Fruit fly (Drosophila melanogaster) whole organism: Measurements from ENCODE around the gene fray.

ENCODE experiments used
- Dll ChIP-seq: fragments of >200 bp; optimal IDR thresholded peaks from 2 replicates; lab custom pipeline; 2017
- pan ChIP-seq: fragments of >200 bp; optimal IDR thresholded peaks from 2 replicates; lab custom pipeline; 2017
- psq ChIP-seq: fragments of >200 bp; optimal IDR thresholded peaks from 2 replicates; lab custom pipeline; 2017
- usp ChIP-seq: fragments of >200 bp; optimal IDR thresholded peaks from 2 replicates; lab custom pipeline; 2017; ENCODE audit warnings: missing biosample characterization, missing genetic modification characterization, mixed read lengths

DNA sequence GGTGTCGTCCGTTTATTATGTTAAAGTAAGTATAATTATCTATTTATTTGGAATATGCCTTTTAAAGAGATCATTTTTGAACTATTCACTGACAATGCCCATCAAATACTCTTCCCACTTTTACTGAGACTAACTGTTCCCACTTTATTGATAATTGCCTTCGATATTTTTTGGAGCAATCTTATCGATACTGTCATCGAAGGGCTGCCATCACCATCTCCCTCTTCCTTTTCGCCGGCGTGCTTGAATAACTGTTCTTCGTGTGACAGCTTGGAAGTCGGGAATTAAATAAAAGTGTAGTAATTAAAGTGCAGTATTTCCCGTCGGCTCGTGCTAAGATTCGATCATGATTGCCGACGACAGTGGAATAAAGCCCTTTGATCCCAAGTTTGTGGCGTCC is 17.9 kb downstream of the fray start, which contains the start of gene qin:
- TF ChIP-seq Dll = no peak
- no peak for TF ChIP-seq pan (lab: Kevin White, UChicago)
- no peak for TF ChIP-seq psq
- no peak for TF ChIP-seq usp (GFP tag; lab: Kevin White, UChicago)
